Worm (Caenorhabditis elegans) whole organism, L4/young adult: ENCODE results near the gene wdr-5.1.

Source experiments
- W03F9.2 ChIP-seq: fragments of 150-350 bp; optimal IDR thresholded peaks from 2 replicates; lab custom pipeline; 2014; ENCODE audit warnings: missing biosample characterization, missing genetic modification characterization
- him-1 ChIP-seq: sonication (generic microtip); optimal IDR thresholded peaks from 2 replicates; lab custom pipeline; 2016; ENCODE audit warnings: missing genotype, missing genetic modification reagents, missing genetic modification characterization, missing compliant biosample characterization

DNA sequence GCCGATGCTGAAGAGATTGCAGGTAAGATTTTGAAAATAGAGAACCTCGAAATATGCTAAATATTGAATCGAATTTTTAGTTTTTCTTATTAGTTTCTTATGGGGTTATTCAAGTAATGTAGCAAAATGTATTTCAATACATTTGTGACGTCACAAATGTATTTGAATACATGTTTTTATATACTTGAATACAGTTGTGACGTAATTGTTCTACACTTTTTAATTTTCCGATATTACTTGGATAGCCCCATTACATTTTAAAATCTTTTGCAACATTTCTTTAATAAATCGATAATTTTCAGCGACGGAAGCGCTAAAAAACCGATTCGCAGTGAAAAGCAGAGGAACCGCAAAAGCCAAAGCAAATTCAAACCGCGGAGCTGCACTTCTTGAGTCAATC lies 33.2 kb downstream of the wdr-5.1 start:
- no peak for TF ChIP-seq W03F9.2 (tag; lab: Kevin White, UChicago)
- no peak for TF ChIP-seq him-1
